Fruit fly (Drosophila melanogaster): Measurements from ENCODE around the gene CG10948.

- TF ChIP-seq CG10631 (GFP tag; optimal IDR thresholded peaks at IDR 0.05) (no peak), dac (GFP tag; optimal IDR thresholded peaks at IDR 0.05) (no peak), CG3032 (tag; optimal IDR thresholded peaks at IDR 0.05) (no peak)
These were observed 55.4 kb downstream of the CG10948 start for dm6 chr3L:12794532-12794931.
